Worm (Caenorhabditis elegans) whole organism, L2 larva: ENCODE data around the gene par-3.

Source experiments
- C34F6.9 ChIP-seq: fragments of 150-350 bp; optimal IDR thresholded peaks from 2 replicates; lab custom pipeline; 2014; ENCODE audit warnings: missing biosample characterization, missing genetic modification characterization
- F13H6.1 ChIP-seq: sonication (generic microtip); optimal IDR thresholded peaks from 2 replicates; lab custom pipeline; 2016; ENCODE audit warnings: missing genetic modification characterization, missing compliant biosample characterization
- R02D3.7 ChIP-seq: fragments of 150-350 bp; optimal IDR thresholded peaks from 2 replicates; lab custom pipeline; 2014; ENCODE audit warnings: missing biosample characterization, missing genetic modification characterization
- Y55F3AM.14 ChIP-seq: fragments of 200-800 bp; sonication (Bioruptor generic); optimal IDR thresholded peaks from 2 replicates; lab custom pipeline; 2018; ENCODE audit warnings: mild to moderate bottlenecking, missing genetic modification characterization, missing compliant biosample characterization
- aly-2 ChIP-seq: fragments of 150-350 bp; optimal IDR thresholded peaks from 2 replicates; lab custom pipeline; 2014; ENCODE audit warnings: missing biosample characterization, missing genetic modification characterization
- ceh-16 ChIP-seq: fragments of 150-350 bp; optimal IDR thresholded peaks from 2 replicates; lab custom pipeline; 2014; ENCODE audit warnings: missing biosample characterization, missing genetic modification characterization
- ceh-82 ChIP-seq: fragments of 150-350 bp; optimal IDR thresholded peaks from 2 replicates; lab custom pipeline; 2014; ENCODE audit warnings: missing biosample characterization, missing genetic modification characterization
- crh-2 ChIP-seq: sonication (generic microtip); optimal IDR thresholded peaks from 2 replicates; lab custom pipeline; 2017; ENCODE audit warnings: missing biosample characterization, missing genetic modification characterization
- egl-27 ChIP-seq: sonication (generic microtip); optimal IDR thresholded peaks from 3 replicates; lab custom pipeline; 2017; ENCODE audit warnings: missing biosample characterization, missing genetic modification reagents, missing genetic modification characterization
- elt-1 ChIP-seq: fragments of 150-350 bp; optimal IDR thresholded peaks from 2 replicates; lab custom pipeline; 2014; ENCODE audit warnings: missing biosample characterization, missing genetic modification characterization
- elt-3 ChIP-seq: sonication (generic microtip); optimal IDR thresholded peaks from 2 replicates; lab custom pipeline; 2017; ENCODE audit warnings: missing biosample characterization, missing genetic modification characterization
- fos-1 ChIP-seq: fragments of 150-350 bp; optimal IDR thresholded peaks from 2 replicates; lab custom pipeline; 2014; ENCODE audit warnings: missing biosample characterization, missing genetic modification characterization
- lin-11 ChIP-seq: fragments of 150-350 bp; sonication (generic microtip); optimal IDR thresholded peaks from 2 replicates; lab custom pipeline; 2014; ENCODE audit warnings: missing biosample characterization, missing genetic modification characterization, inconsistent platforms, mixed read lengths
- lin-13 ChIP-seq: fragments of 150-350 bp; optimal IDR thresholded peaks from 2 replicates; lab custom pipeline; 2014; ENCODE audit warnings: missing biosample characterization, missing genetic modification reagents, missing genetic modification characterization
- lin-39 ChIP-seq: fragments of 150-350 bp; optimal IDR thresholded peaks from 2 replicates; lab custom pipeline; 2014; ENCODE audit warnings: missing biosample characterization, missing genetic modification reagents, missing genetic modification characterization
- mab-5 ChIP-seq: fragments of 150-350 bp; optimal IDR thresholded peaks from 2 replicates; lab custom pipeline; 2014; ENCODE audit warnings: missing biosample characterization, missing genetic modification characterization
- mbf-1 ChIP-seq: sonication (generic microtip); optimal IDR thresholded peaks from 2 replicates; lab custom pipeline; 2017; ENCODE audit warnings: missing biosample characterization, missing genetic modification characterization
- mdl-1 ChIP-seq, 2 experiments: fragments of 150-350 bp in 1 of 2; sonication (generic microtip) in 1 of 2; optimal IDR thresholded peaks; 2 replicates each; lab custom pipeline; 2017; ENCODE audit warnings: missing biosample characterization in 2 of 2, missing genetic modification characterization in 2 of 2
- nhr-10 ChIP-seq: sonication (generic microtip); optimal IDR thresholded peaks from 2 replicates; lab custom pipeline; 2017; ENCODE audit warnings: missing biosample characterization, missing genetic modification characterization
- nhr-11 ChIP-seq: fragments of 150-350 bp; optimal IDR thresholded peaks from 2 replicates; lab custom pipeline; 2014; ENCODE audit warnings: missing biosample characterization, missing genetic modification characterization
- nhr-129 ChIP-seq: fragments of 150-350 bp; optimal IDR thresholded peaks from 2 replicates; lab custom pipeline; 2014; ENCODE audit warnings: missing biosample characterization, missing genetic modification characterization
- nhr-21 ChIP-seq: fragments of 150-350 bp; optimal IDR thresholded peaks from 2 replicates; lab custom pipeline; 2014; ENCODE audit warnings: missing biosample characterization, missing genetic modification characterization
- nhr-23 ChIP-seq: fragments of 150-350 bp; optimal IDR thresholded peaks from 2 replicates; lab custom pipeline; 2014; ENCODE audit warnings: missing biosample characterization, missing genetic modification reagents, missing genetic modification characterization
- nhr-25 ChIP-seq: fragments of 150-350 bp; sonication (generic microtip); optimal IDR thresholded peaks from 3 replicates; lab custom pipeline; 2014; ENCODE audit warnings: missing biosample characterization, missing genetic modification characterization
- nhr-6 ChIP-seq: fragments of 150-350 bp; optimal IDR thresholded peaks from 2 replicates; lab custom pipeline; 2014; ENCODE audit warnings: missing biosample characterization, missing genetic modification characterization
- peb-1 ChIP-seq: fragments of 150-350 bp; optimal IDR thresholded peaks from 2 replicates; lab custom pipeline; 2014; ENCODE audit warnings: missing biosample characterization, missing genetic modification characterization
- sem-4 ChIP-seq: fragments of 150-350 bp; optimal IDR thresholded peaks from 2 replicates; lab custom pipeline; 2014; ENCODE audit warnings: missing biosample characterization, missing genetic modification reagents, missing genetic modification characterization
- skn-1 ChIP-seq: sonication (generic microtip); optimal IDR thresholded peaks from 2 replicates; lab custom pipeline; 2017; ENCODE audit warnings: missing biosample characterization, missing genetic modification characterization
- sma-3 ChIP-seq: sonication (generic microtip); optimal IDR thresholded peaks from 2 replicates; lab custom pipeline; 2016; ENCODE audit warnings: missing genetic modification reagents, missing genetic modification characterization, missing compliant biosample characterization
- snpc-4 ChIP-seq: fragments of 150-350 bp; optimal IDR thresholded peaks from 2 replicates; lab custom pipeline; 2014; ENCODE audit warnings: missing biosample characterization, missing genetic modification characterization
- unc-62 ChIP-seq: fragments of 150-350 bp; optimal IDR thresholded peaks from 2 replicates; lab custom pipeline; 2014; ENCODE audit warnings: missing biosample characterization, missing genetic modification reagents, missing genetic modification characterization
- zag-1 ChIP-seq: fragments of 150-350 bp; optimal IDR thresholded peaks from 2 replicates; lab custom pipeline; 2014; ENCODE audit warnings: missing biosample characterization, missing genetic modification characterization
- ztf-1 ChIP-seq: fragments of 200-800 bp; sonication (Bioruptor generic); conservative IDR thresholded peaks from 2 replicates; pipeline ENCODE4 v1.3.6; 2022; ENCODE audit warnings: missing genetic modification characterization, missing compliant biosample characterization

par-3 gene

ce11 chrIII:5665278-5665677 lies 1.2 kb downstream of the par-3 start:
- peak; percentile 2 for TF ChIP-seq nhr-25 (tag; lab: Kevin White, UChicago)
- TF ChIP-seq egl-27 (tag; lab: Kevin White, UChicago): no peak
- peak; percentile 7 for TF ChIP-seq crh-2
- TF ChIP-seq fos-1 (tag; lab: Kevin White, UChicago): peak; percentile 36

- TF ChIP-seq lin-13 (GFP tag; lab: Kevin White, UChicago) (no peak), nhr-23 (tag; lab: Kevin White, UChicago) (no peak), snpc-4 (tag; lab: Kevin White, UChicago) (no peak), mab-5 (tag; lab: Kevin White, UChicago) (no peak), mdl-1 (tag; optimal IDR thresholded peaks at IDR 0.05; lab: Kevin White, UChicago) (no peak), elt-1 (no peak), nhr-129 (tag; lab: Kevin White, UChicago) (no peak), mbf-1 (no peak), crh-2 (no peak), zag-1 (no peak), nhr-6 (tag; lab: Kevin White, UChicago) (no peak), Y55F3AM.14 (GFP tag; lab: Kevin White, UChicago) (no peak), nhr-10 (tag; lab: Kevin White, UChicago) (no peak), R02D3.7 (tag; lab: Kevin White, UChicago) (no peak), sma-3 (GFP tag; lab: Kevin White, UChicago) (no peak), skn-1 (tag; lab: Kevin White, UChicago) (no peak), aly-2 (tag; lab: Kevin White, UChicago) (no peak), nhr-11 (tag; lab: Kevin White, UChicago) (no peak)
Measured at ce11 chrIII:5665710-5666109, 1.7 kb downstream of the par-3 start.

- TF ChIP-seq F13H6.1 (tag; lab: Kevin White, UChicago): peak; percentile 5
- peak; percentile 32 for TF ChIP-seq crh-2
- TF ChIP-seq nhr-129 (tag; lab: Kevin White, UChicago): peak; percentile 15
- TF ChIP-seq ceh-16 (tag; lab: Kevin White, UChicago): peak; percentile 65
- TF ChIP-seq nhr-21: no peak
- TF ChIP-seq egl-27 (tag; lab: Kevin White, UChicago): no peak
- TF ChIP-seq nhr-25 (tag; lab: Kevin White, UChicago): peak; percentile 31
- TF ChIP-seq fos-1 (tag; lab: Kevin White, UChicago): peak; percentile 49
- TF ChIP-seq C34F6.9: peak; percentile 34
Measured at ce11 chrIII:5667952-5668489, 4.0 kb downstream of the par-3 start.

- TF ChIP-seq C34F6.9: no peak
- no peak for TF ChIP-seq ceh-16 (tag; lab: Kevin White, UChicago)
- TF ChIP-seq nhr-129 (tag; lab: Kevin White, UChicago): no peak
- TF ChIP-seq egl-27 (tag; lab: Kevin White, UChicago): no peak
- TF ChIP-seq ztf-1 (GFP tag; lab: Robert Waterston, UW): no peak
- TF ChIP-seq peb-1 (tag; lab: Kevin White, UChicago): no peak
- TF ChIP-seq fos-1 (tag; lab: Kevin White, UChicago): no peak
- no peak for TF ChIP-seq lin-13 (GFP tag; lab: Kevin White, UChicago)
Measured at ce11 chrIII:5674196-5674595, 10.2 kb downstream of the par-3 start.

ce11 chrIII:5675384-5675984 lies 11.5 kb downstream of the par-3 start:
- no peak for TF ChIP-seq mdl-1 (tag; optimal IDR thresholded peaks at IDR 0.05; lab: Kevin White, UChicago)
- no peak for TF ChIP-seq lin-11 (tag; lab: Kevin White, UChicago)
- TF ChIP-seq C34F6.9: no peak
- TF ChIP-seq zag-1: no peak
- no peak for TF ChIP-seq sma-3 (GFP tag; lab: Kevin White, UChicago)

ce11 chrIII:5677790-5678189 lies 13.8 kb downstream of the par-3 start, which contains the start of gene F54E7.9:
Gene F54E7.9, minus strand, starts transcription at chrIII:5677890.
- TF ChIP-seq skn-1 (tag; lab: Kevin White, UChicago): no peak
- no peak for TF ChIP-seq ztf-1 (GFP tag; lab: Robert Waterston, UW)
- TF ChIP-seq C34F6.9: no peak
- TF ChIP-seq sem-4 (tag; lab: Kevin White, UChicago): no peak
- TF ChIP-seq R02D3.7 (tag; lab: Kevin White, UChicago): no peak
- no peak for TF ChIP-seq ceh-82
- no peak for TF ChIP-seq unc-62 (GFP tag; lab: Kevin White, UChicago)
- no peak for TF ChIP-seq nhr-11 (tag; lab: Kevin White, UChicago)
- TF ChIP-seq aly-2 (tag; lab: Kevin White, UChicago): no peak
- TF ChIP-seq ceh-16 (tag; lab: Kevin White, UChicago): no peak
- no peak for TF ChIP-seq peb-1 (tag; lab: Kevin White, UChicago)
- TF ChIP-seq elt-3 (tag; lab: Kevin White, UChicago): no peak
- no peak for TF ChIP-seq lin-11 (tag; lab: Kevin White, UChicago)
- no peak for TF ChIP-seq lin-39
- no peak for TF ChIP-seq nhr-129 (tag; lab: Kevin White, UChicago)
- TF ChIP-seq F13H6.1 (tag; lab: Kevin White, UChicago): no peak
- TF ChIP-seq snpc-4 (tag; lab: Kevin White, UChicago): no peak
